Fruit fly (Drosophila melanogaster): ENCODE data around the gene glo.

Gene glo

DNA sequence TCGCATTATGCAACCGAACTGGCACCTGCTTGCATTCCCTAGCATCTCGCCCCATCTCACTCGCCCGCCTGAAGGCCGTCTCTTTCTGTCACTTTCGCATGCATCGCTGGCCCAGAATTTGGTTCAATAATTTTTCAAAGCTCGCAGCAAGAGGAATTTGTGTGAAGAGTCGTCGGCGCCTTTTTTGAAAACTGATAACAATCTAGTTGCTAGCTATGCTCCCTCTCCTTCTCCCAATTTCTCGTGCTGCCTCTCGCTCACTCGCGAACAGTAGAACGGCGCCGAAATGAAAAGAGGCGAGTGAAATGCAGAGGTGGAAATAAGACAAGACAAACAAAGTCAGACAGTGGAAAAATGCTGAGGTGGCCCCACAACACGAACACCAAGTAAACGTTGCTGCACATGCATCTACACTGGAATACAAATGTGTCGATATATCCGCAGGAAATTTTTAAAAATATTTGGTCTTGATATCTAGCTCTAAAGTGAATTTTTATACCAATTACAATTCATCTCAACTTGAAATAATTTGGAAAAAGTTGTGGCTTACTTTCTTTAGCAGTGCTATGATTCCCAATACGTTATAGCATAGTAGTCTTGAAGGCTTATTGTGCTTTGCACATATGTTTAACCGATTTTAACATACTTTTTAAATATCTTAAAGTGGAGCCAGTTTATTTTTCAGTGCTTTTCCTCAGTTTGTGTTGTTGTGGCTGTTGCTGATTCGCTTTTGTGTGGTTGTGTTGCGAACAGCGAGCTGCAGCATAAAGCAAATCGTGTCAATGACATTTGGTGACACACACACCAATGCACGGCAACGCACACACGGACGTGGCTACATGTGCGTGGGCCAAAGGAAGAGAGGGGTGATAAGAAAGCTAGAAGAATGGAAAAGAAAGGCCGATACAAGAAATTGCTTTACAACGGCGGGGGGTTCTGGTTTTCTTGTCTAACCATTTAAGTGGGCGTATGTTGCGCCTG lies 32.0 kb upstream of the glo start (continued):
- TF ChIP-seq CG10209 (GFP tag; optimal IDR thresholded peaks at IDR 0.05) (peak; percentile 77), CG2712 (tag; optimal IDR thresholded peaks at IDR 0.05) (peak; percentile 95), CG16863 (GFP tag; optimal IDR thresholded peaks at IDR 0.05) (peak; percentile 80), CG1233 (GFP tag; optimal IDR thresholded peaks at IDR 0.05) (peak; percentile 76), klu (GFP tag; IDR thresholded peaks at IDR 0.05) (no peak), Lhr (GFP tag; optimal IDR thresholded peaks at IDR 0.05) (peak; percentile 71), CG1024 (GFP tag; IDR thresholded peaks at IDR 0.05) (no peak; the same call in none of the 2 replicates), CG8478 (optimal IDR thresholded peaks at IDR 0.05) (no peak), CG33557 (GFP tag; optimal IDR thresholded peaks at IDR 0.05) (peak; percentile 85), salm (tag; optimal IDR thresholded peaks at IDR 0.05) (peak; percentile 76), dpn (GFP tag; optimal IDR thresholded peaks at IDR 0.05) (peak; percentile 56 to 69), NFAT (GFP tag; IDR thresholded peaks at IDR 0.05) (no peak), Drgx (GFP tag; IDR thresholded peaks at IDR 0.05) (peak; percentile 91), Gsc (GFP tag; IDR thresholded peaks at IDR 0.05) (peak; percentile 45; the same call in 1 of the 2 replicates), sim (GFP tag; IDR thresholded peaks at IDR 0.05) (no peak; the same call in 1 of the 2 replicates), ci (GFP tag; IDR thresholded peaks at IDR 0.05) (peak; percentile 80), bcd (GFP tag; optimal IDR thresholded peaks at IDR 0.05) (peak; percentile 79), Optix (GFP tag; IDR thresholded peaks at IDR 0.05) (0 out of 3 replicates have a peak, but pooled peaks have one; percentile 33), z (GFP tag; IDR thresholded peaks at IDR 0.05) (no peak), crp (GFP tag; optimal IDR thresholded peaks at IDR 0.05) (peak in 1 of 2 experiments; percentile 50), CG10565 (GFP tag; optimal IDR thresholded peaks at IDR 0.05) (no peak), CG13424 (tag; optimal IDR thresholded peaks at IDR 0.05) (peak; percentile 85), CG10959 (GFP tag; IDR thresholded peaks at IDR 0.05) (no peak), Ravus (GFP tag; IDR thresholded peaks at IDR 0.05) (no peak), ems (GFP tag; optimal IDR thresholded peaks at IDR 0.05) (peak; percentile 74), CG14441 (GFP tag; IDR thresholded peaks at IDR 0.05) (no peak), eve (GFP tag; optimal IDR thresholded peaks at IDR 0.05) (peak in 1 of 2 experiments; percentile 96), trem (tag; optimal IDR thresholded peaks at IDR 0.05) (peak; percentile 89), CG13775 (GFP tag; optimal IDR thresholded peaks at IDR 0.05) (peak; percentile 72), Poxn (GFP tag; IDR thresholded peaks at IDR 0.05) (no peak), CG13123 (GFP tag; optimal IDR thresholded peaks at IDR 0.05) (peak; percentile 47), Sry-β (GFP tag; optimal IDR thresholded peaks at IDR 0.05) (peak; percentile 53), psq (GFP tag; optimal IDR thresholded peaks at IDR 0.05) (peak; percentile 63), CG18476 (GFP tag; optimal IDR thresholded peaks at IDR 0.05) (peak; percentile 65), stwl (tag; optimal IDR thresholded peaks at IDR 0.05) (peak; percentile 5), maf-S (GFP tag; optimal IDR thresholded peaks at IDR 0.05) (peak; percentile 5), CG6813 (GFP tag; optimal IDR thresholded peaks at IDR 0.05) (peak; percentile 47), CG18619 (GFP tag; optimal IDR thresholded peaks at IDR 0.05) (peak; percentile 48), Kr (GFP tag; optimal IDR thresholded peaks at IDR 0.05) (no peak), MBD-R2 (GFP tag; IDR thresholded peaks at IDR 0.05) (no peak), CG15479 (GFP tag; optimal IDR thresholded peaks at IDR 0.05) (no peak), shn (GFP tag; optimal IDR thresholded peaks at IDR 0.05) (peak; percentile 79), seq (GFP tag; IDR thresholded peaks at IDR 0.05) (no peak), pzg (GFP tag; optimal IDR thresholded peaks at IDR 0.05) (no peak), mirr (GFP tag; optimal IDR thresholded peaks at IDR 0.05) (no peak), CG8388 (GFP tag; optimal IDR thresholded peaks at IDR 0.05) (peak; percentile 91), CG3726 (GFP tag; IDR thresholded peaks at IDR 0.05) (no peak), CG7271 (tag; optimal IDR thresholded peaks at IDR 0.05) (no peak), peb (GFP tag; IDR thresholded peaks at IDR 0.05) (peak; percentile 35; the same call in 1 of the 2 replicates)
